Fruit fly (Drosophila melanogaster): ENCODE results near the gene CG4293.

The CG4293 gene

DNA sequence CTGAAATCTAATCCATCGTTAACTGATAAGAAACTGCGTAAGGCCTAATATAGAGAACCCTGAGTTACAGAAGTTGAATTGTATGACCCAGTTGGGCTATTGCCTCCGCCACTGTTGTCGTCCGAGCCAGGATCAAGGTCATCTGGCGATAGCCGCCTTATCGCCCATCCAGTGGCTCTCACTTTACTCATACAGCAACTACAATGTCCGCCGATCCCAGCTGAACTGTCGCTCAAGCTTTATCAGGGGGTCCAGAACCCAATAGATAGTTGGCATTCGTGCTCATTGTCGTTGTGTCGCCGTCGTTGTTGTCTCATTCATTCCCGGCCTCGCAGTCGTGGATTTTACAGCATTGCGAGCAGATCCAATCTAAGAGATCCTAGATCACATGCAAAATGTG lies 21.0 kb downstream of the CG4293 start, which contains the start of gene arg:
Gene arg, plus strand, starts transcription at position 319 of the 400 bp plus-strand sequence.
- TF ChIP-seq woc (GFP tag; optimal IDR thresholded peaks at IDR 0.05), result no peak
- no peak for TF ChIP-seq sv (GFP tag; optimal IDR thresholded peaks at IDR 0.05)
- TF ChIP-seq Dif (GFP tag; optimal IDR thresholded peaks at IDR 0.05; ENCODE audit: partially characterized antibody), result no peak
- TF ChIP-seq CrebA (GFP tag; optimal IDR thresholded peaks at IDR 0.05; ENCODE audit: borderline replicate concordance), result no peak
- TF ChIP-seq Abd-B (GFP tag; optimal IDR thresholded peaks at IDR 0.05), result no peak
- TF ChIP-seq sage (GFP tag; optimal IDR thresholded peaks at IDR 0.05), result no peak
- no peak for TF ChIP-seq usp (GFP tag; optimal IDR thresholded peaks at IDR 0.05)
- TF ChIP-seq dmrt93B (GFP tag; optimal IDR thresholded peaks at IDR 0.05), result no peak
- no peak for TF ChIP-seq Rel (GFP tag; optimal IDR thresholded peaks at IDR 0.05)
- no peak for TF ChIP-seq Rel (tag; optimal IDR thresholded peaks at IDR 0.05)
- TF ChIP-seq Sp1 (GFP tag; optimal IDR thresholded peaks at IDR 0.05), result no peak

DNA sequence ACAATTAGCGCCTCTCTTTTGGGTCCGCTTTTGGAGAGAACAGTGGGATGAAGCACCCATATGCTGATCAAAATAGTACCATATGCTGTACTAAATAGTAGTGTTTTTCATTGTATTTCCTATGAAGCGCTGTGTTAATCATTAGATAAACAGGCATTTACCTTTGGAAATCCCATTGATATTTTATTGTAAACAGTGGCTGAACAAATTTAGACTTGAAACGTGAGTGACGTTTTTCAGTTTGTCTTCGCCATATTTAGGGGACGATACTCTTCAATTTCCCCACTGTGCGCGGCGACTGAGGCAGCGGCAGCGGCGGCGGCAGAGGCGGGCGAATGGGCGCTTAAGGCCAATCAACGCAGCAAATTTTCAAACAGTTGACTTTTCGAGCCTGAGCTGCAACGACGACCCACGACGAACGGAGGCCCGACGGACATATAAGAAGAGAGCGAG lies 30.5 kb downstream of the CG4293 start:
- TF ChIP-seq dl (GFP tag; optimal IDR thresholded peaks at IDR 0.05; ENCODE audit: insufficient read depth in 1 of 2, partially characterized antibody in 2 of 2) (no peak), foxo (GFP tag; optimal IDR thresholded peaks at IDR 0.05) (peak in 1 of 2 experiments; percentile 77), N (GFP tag; optimal IDR thresholded peaks at IDR 0.05) (no peak), tai (GFP tag; optimal IDR thresholded peaks at IDR 0.05) (no peak), CrebA (GFP tag; optimal IDR thresholded peaks at IDR 0.05; ENCODE audit: borderline replicate concordance) (no peak), dsf (GFP tag; optimal IDR thresholded peaks at IDR 0.05; ENCODE audit: borderline replicate concordance) (no peak), usp (GFP tag; optimal IDR thresholded peaks at IDR 0.05) (no peak), woc (GFP tag; optimal IDR thresholded peaks at IDR 0.05) (peak; percentile 83), fru (GFP tag; optimal IDR thresholded peaks at IDR 0.05) (peak; percentile 82), Vsx2 (GFP tag; optimal IDR thresholded peaks at IDR 0.05; ENCODE audit: partially characterized antibody) (no peak), rgr (GFP tag; optimal IDR thresholded peaks at IDR 0.05) (peak; percentile 60), GATAd (GFP tag; optimal IDR thresholded peaks at IDR 0.05) (no peak), h (GFP tag; optimal IDR thresholded peaks at IDR 0.05) (peak; percentile 82), ey (GFP tag; optimal IDR thresholded peaks at IDR 0.05) (peak; percentile 71), psq (GFP tag; optimal IDR thresholded peaks at IDR 0.05) (peak; percentile 46), Myc (optimal IDR thresholded peaks at IDR 0.05) (no peak), lola (GFP tag; optimal IDR thresholded peaks at IDR 0.05) (no peak), br (GFP tag; optimal IDR thresholded peaks at IDR 0.05) (peak; percentile 73), CG32264 (GFP tag; optimal IDR thresholded peaks at IDR 0.05) (peak; percentile 9), CG9705 (GFP tag; optimal IDR thresholded peaks at IDR 0.05) (peak; percentile 46), sage (GFP tag; optimal IDR thresholded peaks at IDR 0.05) (no peak), Mio (GFP tag; optimal IDR thresholded peaks at IDR 0.05) (no peak), Sp1 (GFP tag; optimal IDR thresholded peaks at IDR 0.05) (peak; percentile 77), Hr83 (GFP tag; optimal IDR thresholded peaks at IDR 0.05; ENCODE audit: poor library complexity, severe bottlenecking) (no peak), pan (optimal IDR thresholded peaks at IDR 0.05) (no peak), Abd-B (GFP tag; optimal IDR thresholded peaks at IDR 0.05) (no peak), Dif (GFP tag; optimal IDR thresholded peaks at IDR 0.05; ENCODE audit: partially characterized antibody) (no peak), Hnf4 (GFP tag; optimal IDR thresholded peaks at IDR 0.05) (peak; percentile 38), Jra (GFP tag; optimal IDR thresholded peaks at IDR 0.05) (peak; percentile 4), dmrt93B (GFP tag; optimal IDR thresholded peaks at IDR 0.05) (peak; percentile 47), Dfd (GFP tag; optimal IDR thresholded peaks at IDR 0.05) (no peak), sv (GFP tag; optimal IDR thresholded peaks at IDR 0.05) (peak; percentile 58), jim (GFP tag; optimal IDR thresholded peaks at IDR 0.05) (no peak), Hr78 (GFP tag; optimal IDR thresholded peaks at IDR 0.05) (no peak), OdsH (GFP tag; optimal IDR thresholded peaks at IDR 0.05) (peak; percentile 58), HLH106 (tag; optimal IDR thresholded peaks at IDR 0.05) (peak; percentile 80), Rel (GFP tag; optimal IDR thresholded peaks at IDR 0.05) (no peak), Rel (tag; optimal IDR thresholded peaks at IDR 0.05) (peak; percentile 84), brk (GFP tag; optimal IDR thresholded peaks at IDR 0.05) (no peak)
